Worm (Caenorhabditis elegans) whole organism, early embryonic: ENCODE measurements around the gene mrp-5.

Experiments
- B0310.2 ChIP-seq: sonication (generic microtip); optimal IDR thresholded peaks from 2 replicates; lab custom pipeline; 2016; ENCODE audit warnings: mild to moderate bottlenecking, missing genetic modification characterization, missing compliant biosample characterization
- F13C5.2 ChIP-seq: sonication (generic microtip); optimal IDR thresholded peaks from 2 replicates; lab custom pipeline; 2017; ENCODE audit warnings: mild to moderate bottlenecking, missing genetic modification characterization, inconsistent platforms, missing compliant biosample characterization
- aly-1 ChIP-seq: sonication (generic microtip); optimal IDR thresholded peaks from 2 replicates; lab custom pipeline; 2016; ENCODE audit warnings: missing genetic modification characterization, missing compliant biosample characterization
- ama-1 ChIP-seq: fragments of 150-350 bp; optimal IDR thresholded peaks from 2 replicates; lab custom pipeline; 2014
- ceh-13 ChIP-seq: fragments of 200-800 bp; sonication (Bioruptor generic); optimal IDR thresholded peaks from 2 replicates; lab custom pipeline; 2018; ENCODE audit warnings: mild to moderate bottlenecking, missing genetic modification characterization, missing compliant biosample characterization
- ceh-36 ChIP-seq: sonication (generic microtip); optimal IDR thresholded peaks from 2 replicates; lab custom pipeline; 2016; ENCODE audit warnings: missing genetic modification characterization, inconsistent platforms, missing compliant biosample characterization
- ets-7 ChIP-seq: sonication (generic microtip); optimal IDR thresholded peaks from 2 replicates; lab custom pipeline; 2016; ENCODE audit warnings: missing genotype, missing genetic modification characterization, missing compliant biosample characterization
- flt-1 ChIP-seq: fragments of 200-800 bp; sonication (Bioruptor generic); IDR thresholded peaks from 2 replicates; pipeline ENCODE4 v1.3.6; 2022; ENCODE audit warnings: missing genetic modification characterization, missing compliant biosample characterization
- hmbx-1 ChIP-seq: sonication (generic microtip); optimal IDR thresholded peaks from 2 replicates; lab custom pipeline; 2016; ENCODE audit warnings: mild to moderate bottlenecking, missing genetic modification characterization, missing compliant biosample characterization
- hnd-1 ChIP-seq: sonication (generic microtip); optimal IDR thresholded peaks from 2 replicates; lab custom pipeline; 2016; ENCODE audit warnings: missing genetic modification characterization, missing compliant biosample characterization
- pes-1 ChIP-seq: fragments of 200-800 bp; sonication (Bioruptor generic); IDR thresholded peaks from 2 replicates; pipeline ENCODE4 v1.3.6; 2022; ENCODE audit warnings: missing genetic modification reagents, missing genetic modification characterization, missing compliant biosample characterization
- scrt-1 ChIP-seq: fragments of 200-800 bp; sonication (Bioruptor generic); IDR thresholded peaks from 2 replicates; pipeline ENCODE4 v1.3.6; 2022; ENCODE audit warnings: missing genetic modification characterization, missing compliant biosample characterization
- sea-1 ChIP-seq: fragments of 200-800 bp; sonication (Bioruptor generic); conservative IDR thresholded peaks from 2 replicates; pipeline ENCODE4 v1.3.6; 2022; ENCODE audit warnings: missing genetic modification characterization, missing compliant biosample characterization
- tbx-11 ChIP-seq: fragments of 200-800 bp; sonication (Bioruptor generic); IDR thresholded peaks from 2 replicates; pipeline ENCODE4 v1.3.6; 2022; ENCODE audit warnings: missing genetic modification characterization, missing compliant biosample characterization
- tbx-37 ChIP-seq: fragments of 200-800 bp; sonication (Bioruptor generic); conservative IDR thresholded peaks from 2 replicates; pipeline ENCODE4 v1.3.6; 2022; ENCODE audit warnings: missing genetic modification reagents, missing genetic modification characterization, missing compliant biosample characterization
- tra-4 ChIP-seq: sonication (generic microtip); optimal IDR thresholded peaks from 2 replicates; lab custom pipeline; 2017; ENCODE audit warnings: missing genetic modification characterization, missing compliant biosample characterization

Gene mrp-5

DNA sequence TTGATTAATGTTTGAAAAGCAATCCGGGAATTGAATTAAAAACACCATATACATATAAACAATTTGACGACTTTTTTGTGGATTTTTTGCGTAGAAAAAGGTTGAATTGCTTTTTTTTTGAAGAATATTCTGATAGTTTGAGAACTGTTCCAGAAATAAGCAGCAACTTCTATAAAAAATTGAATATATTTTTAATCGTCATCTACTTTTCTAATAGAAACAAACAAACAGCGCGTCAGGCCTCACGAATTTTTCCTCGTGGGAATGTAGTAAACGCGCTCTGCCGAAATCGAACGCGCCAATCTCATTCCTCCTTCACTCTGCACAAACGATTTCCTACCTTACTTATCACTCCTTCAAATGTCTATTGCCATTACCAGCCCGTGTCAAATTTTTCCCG, 18.1 kb upstream of the mrp-5 start, which contains the start of gene rgs-11:
Gene rgs-11 (plus strand): TSS at position 301 of the 400 bp plus-strand sequence.
- no peak for TF ChIP-seq tra-4 (tag; lab: Kevin White, UChicago)
- no peak for TF ChIP-seq scrt-1 (GFP tag; lab: Robert Waterston, UW)
- TF ChIP-seq ama-1 (lab: Kevin White, UChicago): no peak
- TF ChIP-seq B0310.2: no peak
- TF ChIP-seq sea-1: no peak
- TF ChIP-seq ceh-13: no peak
- TF ChIP-seq hnd-1 (tag; lab: Kevin White, UChicago): no peak

DNA sequence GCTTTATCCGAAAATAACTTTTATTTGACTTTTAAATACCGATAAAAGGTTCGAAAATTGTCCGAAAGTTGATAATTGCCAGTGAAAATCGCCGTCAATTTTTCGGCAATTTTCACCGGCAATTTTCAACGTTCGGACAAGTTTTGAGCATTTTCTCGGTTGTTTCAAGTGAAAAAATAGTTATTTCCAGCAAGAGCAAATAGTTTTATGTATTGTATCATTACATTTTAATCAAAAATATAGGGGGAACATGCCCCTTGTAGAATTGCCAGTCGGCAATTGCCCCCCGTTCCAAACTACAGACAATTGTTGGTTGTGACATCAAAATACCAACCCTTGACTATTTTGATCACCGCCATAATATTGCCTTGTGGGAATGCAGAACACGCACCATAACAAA, 16.3 kb upstream of the mrp-5 start, which contains the start of gene rgs-10:
Gene rgs-10 (plus strand): TSS at position 301 of the 400 bp plus-strand sequence.
- TF ChIP-seq tra-4 (tag; lab: Kevin White, UChicago) (no peak), ceh-13 (no peak), ceh-36 (tag; lab: Kevin White, UChicago) (no peak), scrt-1 (GFP tag; lab: Robert Waterston, UW) (no peak), hnd-1 (tag; lab: Kevin White, UChicago) (no peak), pes-1 (GFP tag; lab: Robert Waterston, UW) (no peak), flt-1 (GFP tag; lab: Robert Waterston, UW) (no peak), ama-1 (lab: Kevin White, UChicago) (no peak)

DNA sequence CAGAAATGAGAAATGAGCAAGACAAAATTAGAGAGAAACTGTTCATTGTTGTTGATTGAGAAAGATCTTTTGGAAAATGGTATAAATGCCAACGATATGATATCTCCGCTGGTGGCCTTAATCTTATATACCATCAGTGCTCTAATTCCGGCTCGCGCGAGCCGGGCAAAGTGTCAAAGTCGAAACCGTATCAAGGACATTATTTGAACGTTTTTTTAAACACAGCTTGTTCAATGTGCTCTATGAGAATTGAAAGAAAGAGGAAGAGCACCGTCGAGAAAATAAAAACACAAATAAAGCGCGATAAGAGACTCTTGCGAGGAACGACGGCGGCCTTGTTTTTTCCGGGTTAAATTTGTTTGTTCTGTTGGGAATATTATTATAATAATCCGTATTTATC, 15.4 kb upstream of the mrp-5 start, which contains the start of gene idpp-3:
Gene idpp-3 (minus strand): TSS at position 101 of the 400 bp plus-strand sequence.
- TF ChIP-seq F13C5.2 (tag; lab: Kevin White, UChicago): no peak
- no peak for TF ChIP-seq hmbx-1 (tag; lab: Kevin White, UChicago)
- no peak for TF ChIP-seq aly-1
- no peak for TF ChIP-seq ets-7 (tag; lab: Kevin White, UChicago)
- no peak for TF ChIP-seq ceh-13
- TF ChIP-seq sea-1: no peak
- no peak for TF ChIP-seq flt-1 (GFP tag; lab: Robert Waterston, UW)
- TF ChIP-seq tbx-37 (GFP tag; lab: Robert Waterston, UW): no peak
- TF ChIP-seq hnd-1 (tag; lab: Kevin White, UChicago): no peak
- TF ChIP-seq tra-4 (tag; lab: Kevin White, UChicago): no peak
- TF ChIP-seq B0310.2: no peak
- no peak for TF ChIP-seq scrt-1 (GFP tag; lab: Robert Waterston, UW)
- TF ChIP-seq tbx-11 (GFP tag; lab: Robert Waterston, UW): no peak
- TF ChIP-seq pes-1 (GFP tag; lab: Robert Waterston, UW): no peak

DNA sequence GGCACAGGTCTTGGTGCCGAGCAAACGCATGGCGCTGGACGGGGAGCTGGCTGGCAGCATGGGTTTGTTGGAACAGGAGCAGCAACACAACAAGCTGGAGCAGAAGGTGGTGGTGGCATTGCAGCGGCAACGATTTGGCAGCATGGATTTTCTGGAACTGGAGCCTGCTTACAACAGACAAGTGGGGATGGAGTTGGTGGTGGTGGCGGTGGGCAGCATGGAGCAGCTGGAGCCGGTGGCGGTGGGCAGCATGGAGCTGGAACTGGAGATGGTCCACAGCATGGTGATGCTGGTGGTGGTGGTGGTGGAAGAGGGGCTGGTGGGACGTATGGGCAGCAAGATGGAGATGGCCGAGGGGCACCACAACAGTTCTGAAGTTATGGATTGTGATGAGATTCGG, 14.7 kb upstream of the mrp-5 start:
- TF ChIP-seq scrt-1 (GFP tag; lab: Robert Waterston, UW) (peak; percentile 24; the same call in 1 of the 2 replicates), ama-1 (lab: Kevin White, UChicago) (no peak)

DNA sequence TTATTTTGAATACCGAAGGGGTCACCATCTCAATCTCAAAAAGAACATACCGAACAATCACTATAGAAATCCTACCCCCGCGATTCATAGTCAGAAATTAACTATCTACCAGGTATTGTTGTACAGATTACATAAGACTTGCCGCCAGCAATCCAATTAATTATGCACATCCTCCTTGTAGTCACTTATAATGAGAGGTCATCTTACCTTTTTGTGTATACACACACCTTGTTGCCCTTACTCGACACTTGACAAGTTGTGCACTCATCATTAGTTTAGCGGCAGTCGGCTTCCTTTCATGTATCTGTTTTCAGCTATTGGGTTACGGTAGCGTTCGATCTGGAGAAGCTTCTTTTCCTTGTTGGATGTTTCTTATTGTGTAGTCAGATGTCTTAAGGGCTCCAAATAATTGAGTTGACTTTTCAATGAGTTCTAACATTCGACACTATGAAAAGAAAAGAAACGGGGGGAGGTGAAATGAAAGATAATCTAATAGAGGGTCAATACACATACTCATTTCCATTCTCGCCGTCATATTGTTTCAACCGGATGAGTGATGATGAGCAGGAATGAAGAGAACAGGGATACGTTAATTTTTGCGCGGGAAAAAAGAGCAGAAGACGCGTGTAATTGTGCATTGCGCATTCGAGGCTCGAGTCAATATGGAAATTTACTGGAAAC, 13.4 kb upstream of the mrp-5 start:
- no peak for TF ChIP-seq ets-7 (tag; lab: Kevin White, UChicago)
- TF ChIP-seq tbx-37 (GFP tag; lab: Robert Waterston, UW): no peak
- no peak for TF ChIP-seq scrt-1 (GFP tag; lab: Robert Waterston, UW)
- TF ChIP-seq F13C5.2 (tag; lab: Kevin White, UChicago): no peak
- TF ChIP-seq B0310.2: no peak
- TF ChIP-seq ceh-36 (tag; lab: Kevin White, UChicago): no peak
- TF ChIP-seq tra-4 (tag; lab: Kevin White, UChicago): no peak
- TF ChIP-seq hmbx-1 (tag; lab: Kevin White, UChicago): no peak
- TF ChIP-seq pes-1 (GFP tag; lab: Robert Waterston, UW): no peak
- TF ChIP-seq aly-1: no peak
- no peak for TF ChIP-seq sea-1
- no peak for TF ChIP-seq hnd-1 (tag; lab: Kevin White, UChicago)
- no peak for TF ChIP-seq flt-1 (GFP tag; lab: Robert Waterston, UW)

DNA sequence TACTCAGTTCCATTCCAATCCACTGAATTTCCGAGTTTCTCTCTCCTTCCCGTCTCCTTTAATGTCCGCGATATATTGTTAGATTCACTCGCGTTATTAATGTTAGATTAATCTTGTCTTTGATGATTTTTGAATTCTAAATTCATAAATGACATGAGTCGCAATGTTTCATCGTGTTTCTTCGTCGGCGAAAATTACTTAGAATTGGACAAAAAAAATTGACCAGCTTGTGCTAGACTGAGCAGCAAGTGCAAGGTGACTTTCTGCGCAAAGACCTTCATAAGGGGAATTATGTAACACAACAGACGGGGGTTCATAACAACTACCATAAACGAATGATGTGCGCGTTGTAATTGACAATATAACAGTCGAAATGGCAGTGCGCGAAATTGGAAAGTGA, 12.3 kb upstream of the mrp-5 start:
- TF ChIP-seq sea-1 (no peak), flt-1 (GFP tag; lab: Robert Waterston, UW) (no peak), hmbx-1 (tag; lab: Kevin White, UChicago) (no peak), F13C5.2 (tag; lab: Kevin White, UChicago) (no peak), ama-1 (lab: Kevin White, UChicago) (no peak), tbx-11 (GFP tag; lab: Robert Waterston, UW) (no peak), B0310.2 (no peak), hnd-1 (tag; lab: Kevin White, UChicago) (no peak), ceh-13 (no peak), ets-7 (tag; lab: Kevin White, UChicago) (no peak)

- no peak for TF ChIP-seq F13C5.2 (tag; lab: Kevin White, UChicago)
- no peak for TF ChIP-seq sea-1
- no peak for TF ChIP-seq hnd-1 (tag; lab: Kevin White, UChicago)
- TF ChIP-seq tbx-37 (GFP tag; lab: Robert Waterston, UW): no peak
- TF ChIP-seq hmbx-1 (tag; lab: Kevin White, UChicago): no peak
- no peak for TF ChIP-seq ceh-13
- no peak for TF ChIP-seq ama-1 (lab: Kevin White, UChicago)
- TF ChIP-seq B0310.2: no peak
These were observed 11.1 kb upstream of the mrp-5 start for ce11 chrX:14957176-14957575.

ce11 chrX:14954548-14954947, 8.4 kb upstream of the mrp-5 start, which contains the start of gene pag-3:
Gene pag-3, minus strand, starts transcription at chrX:14954648.
- TF ChIP-seq F13C5.2 (tag; lab: Kevin White, UChicago): no peak
- no peak for TF ChIP-seq hmbx-1 (tag; lab: Kevin White, UChicago)
- no peak for TF ChIP-seq tra-4 (tag; lab: Kevin White, UChicago)
- no peak for TF ChIP-seq flt-1 (GFP tag; lab: Robert Waterston, UW)
